Fruit fly (Drosophila melanogaster): ENCODE measurements around the gene yellow-h.

Gene yellow-h

dm6 chr4:231185-231584 is 3.5 kb downstream of the yellow-h start:
- TF ChIP-seq fd96Ca (GFP tag; IDR thresholded peaks at IDR 0.05) (no peak), D1 (tag; optimal IDR thresholded peaks at IDR 0.05) (no peak), Ets98B (GFP tag; IDR thresholded peaks at IDR 0.05) (no peak), CG17806 (tag; optimal IDR thresholded peaks at IDR 0.05) (no peak), EcR (GFP tag; optimal IDR thresholded peaks at IDR 0.05) (no peak), CG9948 (tag; optimal IDR thresholded peaks at IDR 0.05) (no peak), CG4496 (GFP tag; IDR thresholded peaks at IDR 0.05) (no peak), CG15710 (tag; optimal IDR thresholded peaks at IDR 0.05) (no peak), CG13204 (GFP tag; optimal IDR thresholded peaks at IDR 0.05) (no peak), rn (GFP tag; IDR thresholded peaks at IDR 0.05) (no peak), CG14655 (GFP tag; optimal IDR thresholded peaks at IDR 0.05) (no peak), Pif1A (GFP tag; optimal IDR thresholded peaks at IDR 0.05) (no peak), CG32121 (GFP tag; IDR thresholded peaks at IDR 0.05) (no peak), CG8301 (tag; optimal IDR thresholded peaks at IDR 0.05) (no peak), CG8159 (tag; optimal IDR thresholded peaks at IDR 0.05) (no peak), CG10348 (GFP tag; IDR thresholded peaks at IDR 0.05) (no peak), Pif1B (GFP tag; optimal IDR thresholded peaks at IDR 0.05) (no peak), CG12605 (GFP tag; IDR thresholded peaks at IDR 0.05) (no peak), gl (tag; optimal IDR thresholded peaks at IDR 0.05) (no peak)

dm6 chr4:238400-238799 is 10.7 kb downstream of the yellow-h start:
- TF ChIP-seq EcR (GFP tag; optimal IDR thresholded peaks at IDR 0.05), result no peak
- no peak for TF ChIP-seq gl (tag; optimal IDR thresholded peaks at IDR 0.05)
- no peak for TF ChIP-seq fd96Ca (GFP tag; IDR thresholded peaks at IDR 0.05)

dm6 chr4:240850-241249 is 13.1 kb downstream of the yellow-h start:
- TF ChIP-seq EcR (GFP tag; optimal IDR thresholded peaks at IDR 0.05), result no peak
- no peak for TF ChIP-seq CG34367 (tag; optimal IDR thresholded peaks at IDR 0.05)
- no peak for TF ChIP-seq CG4496 (GFP tag; IDR thresholded peaks at IDR 0.05)
- TF ChIP-seq fd96Ca (GFP tag; IDR thresholded peaks at IDR 0.05), result no peak
- TF ChIP-seq CG8159 (tag; optimal IDR thresholded peaks at IDR 0.05), result no peak
- no peak for TF ChIP-seq D1 (tag; optimal IDR thresholded peaks at IDR 0.05)
- no peak for TF ChIP-seq gl (tag; optimal IDR thresholded peaks at IDR 0.05)
- no peak for TF ChIP-seq CG17806 (tag; optimal IDR thresholded peaks at IDR 0.05)
- TF ChIP-seq CG12605 (GFP tag; IDR thresholded peaks at IDR 0.05), result no peak
- TF ChIP-seq Snoo (tag; optimal IDR thresholded peaks at IDR 0.05), result no peak

dm6 chr4:253176-253575 is 25.5 kb downstream of the yellow-h start, which contains the start of gene dpr7:
TSS of gene dpr7 (minus strand) at chr4:253329.
- TF ChIP-seq CG12605 (GFP tag; IDR thresholded peaks at IDR 0.05) (no peak), CG4496 (GFP tag; IDR thresholded peaks at IDR 0.05) (no peak), Pif1B (GFP tag; optimal IDR thresholded peaks at IDR 0.05) (no peak), CG14655 (GFP tag; optimal IDR thresholded peaks at IDR 0.05) (no peak), Pif1A (GFP tag; optimal IDR thresholded peaks at IDR 0.05) (no peak), rn (GFP tag; IDR thresholded peaks at IDR 0.05) (no peak), CG15710 (tag; optimal IDR thresholded peaks at IDR 0.05) (no peak), fd96Ca (GFP tag; IDR thresholded peaks at IDR 0.05) (no peak), CG32121 (GFP tag; IDR thresholded peaks at IDR 0.05) (no peak)

dm6 chr4:254697-255096 is 27.0 kb downstream of the yellow-h start, which contains the start of gene RhoGAP102A:
TSS of gene RhoGAP102A (plus strand) at chr4:254997.
- TF ChIP-seq Pif1B (GFP tag; optimal IDR thresholded peaks at IDR 0.05), result no peak
- no peak for TF ChIP-seq CG15710 (tag; optimal IDR thresholded peaks at IDR 0.05)
- no peak for TF ChIP-seq gl (tag; optimal IDR thresholded peaks at IDR 0.05)
- no peak for TF ChIP-seq fd96Ca (GFP tag; IDR thresholded peaks at IDR 0.05)
- TF ChIP-seq Snoo (tag; optimal IDR thresholded peaks at IDR 0.05), result no peak
- no peak for TF ChIP-seq rn (GFP tag; IDR thresholded peaks at IDR 0.05)
- TF ChIP-seq CG17806 (tag; optimal IDR thresholded peaks at IDR 0.05), result no peak
- no peak for TF ChIP-seq CG8301 (tag; optimal IDR thresholded peaks at IDR 0.05)
- no peak for TF ChIP-seq CG32121 (GFP tag; IDR thresholded peaks at IDR 0.05)

dm6 chr4:261484-262070 is 33.9 kb downstream of the yellow-h start:
- TF ChIP-seq Pif1A (GFP tag; optimal IDR thresholded peaks at IDR 0.05) (no peak), CG8159 (tag; optimal IDR thresholded peaks at IDR 0.05) (no peak), CG34367 (tag; optimal IDR thresholded peaks at IDR 0.05) (no peak), gl (tag; optimal IDR thresholded peaks at IDR 0.05) (no peak), rn (GFP tag; IDR thresholded peaks at IDR 0.05) (no peak), EcR (GFP tag; optimal IDR thresholded peaks at IDR 0.05) (no peak), Ets98B (GFP tag; IDR thresholded peaks at IDR 0.05) (no peak), CG8301 (tag; optimal IDR thresholded peaks at IDR 0.05) (no peak), CG32121 (GFP tag; IDR thresholded peaks at IDR 0.05) (no peak), Pif1B (GFP tag; optimal IDR thresholded peaks at IDR 0.05) (no peak)

- TF ChIP-seq CG13204 (GFP tag; optimal IDR thresholded peaks at IDR 0.05), result no peak
- TF ChIP-seq EcR (GFP tag; optimal IDR thresholded peaks at IDR 0.05), result no peak
- no peak for TF ChIP-seq CG9948 (tag; optimal IDR thresholded peaks at IDR 0.05)
- TF ChIP-seq CG32121 (GFP tag; IDR thresholded peaks at IDR 0.05), result no peak
- no peak for TF ChIP-seq CG8159 (tag; optimal IDR thresholded peaks at IDR 0.05)
- no peak for TF ChIP-seq gl (tag; optimal IDR thresholded peaks at IDR 0.05)
- no peak for TF ChIP-seq CG4496 (GFP tag; IDR thresholded peaks at IDR 0.05)
- TF ChIP-seq Pif1B (GFP tag; optimal IDR thresholded peaks at IDR 0.05), result no peak
- TF ChIP-seq fd96Ca (GFP tag; IDR thresholded peaks at IDR 0.05), result no peak
- no peak for TF ChIP-seq CG15710 (tag; optimal IDR thresholded peaks at IDR 0.05)
- TF ChIP-seq D1 (tag; optimal IDR thresholded peaks at IDR 0.05), result no peak
- no peak for TF ChIP-seq CG12605 (GFP tag; IDR thresholded peaks at IDR 0.05)
- no peak for TF ChIP-seq Ets98B (GFP tag; IDR thresholded peaks at IDR 0.05)
- no peak for TF ChIP-seq rn (GFP tag; IDR thresholded peaks at IDR 0.05)
- TF ChIP-seq CG34367 (tag; optimal IDR thresholded peaks at IDR 0.05), result no peak
- TF ChIP-seq CG8301 (tag; optimal IDR thresholded peaks at IDR 0.05), result no peak
- TF ChIP-seq CG10348 (GFP tag; IDR thresholded peaks at IDR 0.05), result no peak
Measured at dm6 chr4:274704-275103, 47.0 kb downstream of the yellow-h start.
